Worm (Caenorhabditis elegans) whole organism, L4 larva: ENCODE measurements around the gene C46G7.5.

Experiments used
- D1046.2 ChIP-seq: fragments of 200-800 bp; sonication (Bioruptor generic); IDR thresholded peaks from 2 replicates; pipeline ENCODE4 v1.3.6; 2022; ENCODE audit warnings: missing genetic modification characterization, missing compliant biosample characterization
- F10B5.3 ChIP-seq: sonication (generic microtip); optimal IDR thresholded peaks from 2 replicates; lab custom pipeline; 2016; ENCODE audit warnings: mild to moderate bottlenecking, missing genetic modification characterization, missing compliant biosample characterization
- T20F7.1 ChIP-seq: fragments of 200-800 bp; sonication (Bioruptor generic); optimal IDR thresholded peaks from 2 replicates; lab custom pipeline; 2018; ENCODE audit warnings: mild to moderate bottlenecking, missing genetic modification characterization, missing compliant biosample characterization
- T26A8.4 ChIP-seq: fragments of 200-800 bp; sonication (Bioruptor generic); IDR thresholded peaks from 2 replicates; pipeline ENCODE4 v1.3.6; 2022; ENCODE audit warnings: missing genetic modification characterization, missing compliant biosample characterization
- Y48G9A.11 ChIP-seq: fragments of 200-800 bp; sonication (Bioruptor generic); IDR thresholded peaks from 2 replicates; pipeline ENCODE4 v1.3.6; 2022; ENCODE audit warnings: missing genetic modification reagents, missing genetic modification characterization, missing compliant biosample characterization
- Y5F2A.4 ChIP-seq: fragments of 200-800 bp; sonication (Bioruptor generic); optimal IDR thresholded peaks from 2 replicates; lab custom pipeline; 2018; ENCODE audit warnings: mild to moderate bottlenecking, missing genetic modification characterization, missing compliant biosample characterization
- Y75B8A.6 ChIP-seq: fragments of 200-800 bp; sonication (Bioruptor generic); IDR thresholded peaks from 2 replicates; pipeline ENCODE4 v1.3.6; 2022; ENCODE audit warnings: missing genetic modification reagents, missing genetic modification characterization, missing compliant biosample characterization
- ZK337.2 ChIP-seq: fragments of 200-800 bp; sonication (Bioruptor generic); IDR thresholded peaks from 2 replicates; pipeline ENCODE4 v1.3.6; 2022; ENCODE audit warnings: missing genetic modification reagents, missing genetic modification characterization, missing compliant biosample characterization
- ZK546.5 ChIP-seq, 2 experiments: sonication (generic microtip); optimal IDR thresholded peaks; 2 replicates each; lab custom pipeline; 2017; ENCODE audit warnings: missing biosample characterization in 2 of 2, missing genetic modification characterization in 2 of 2
- arid-1 ChIP-seq: fragments of 200-800 bp; sonication (Bioruptor generic); conservative IDR thresholded peaks from 2 replicates; pipeline ENCODE4 v1.3.6; 2022; ENCODE audit warnings: missing genetic modification reagents, missing genetic modification characterization, missing compliant biosample characterization
- ceh-28 ChIP-seq: fragments of 150-350 bp; optimal IDR thresholded peaks from 2 replicates; lab custom pipeline; 2014; ENCODE audit warnings: missing biosample characterization, missing genetic modification reagents, missing genetic modification characterization
- ceh-32 ChIP-seq: sonication (generic microtip); optimal IDR thresholded peaks from 2 replicates; lab custom pipeline; 2016; ENCODE audit warnings: mild to moderate bottlenecking, missing genetic modification characterization, missing compliant biosample characterization; ENCODE audit not compliant: poor library complexity
- ceh-62 ChIP-seq: sonication (generic microtip); optimal IDR thresholded peaks from 2 replicates; lab custom pipeline; 2017; ENCODE audit warnings: missing biosample characterization, missing genetic modification characterization
- ceh-82 ChIP-seq: sonication (generic microtip); optimal IDR thresholded peaks from 2 replicates; lab custom pipeline; 2017; ENCODE audit warnings: missing biosample characterization, missing genetic modification characterization
- ces-1 ChIP-seq: fragments of 150-350 bp; sonication (generic microtip); optimal IDR thresholded peaks from 4 replicates; lab custom pipeline; 2014; ENCODE audit warnings: missing biosample characterization, missing genetic modification reagents, missing genetic modification characterization
- cey-2 ChIP-seq: sonication (generic microtip); optimal IDR thresholded peaks from 3 replicates; lab custom pipeline; 2017; ENCODE audit warnings: missing genetic modification characterization, mild to moderate bottlenecking, missing compliant biosample characterization, antibody characterized with exemption, borderline replicate concordance; ENCODE audit not compliant: insufficient read depth
- ctbp-1 ChIP-seq: fragments of 200-800 bp; sonication (Bioruptor generic); IDR thresholded peaks from 2 replicates; pipeline ENCODE4 v1.3.6; 2022; ENCODE audit warnings: missing genetic modification reagents, missing genetic modification characterization, missing compliant biosample characterization
- dmd-8 ChIP-seq: fragments of 200-800 bp; sonication (Bioruptor generic); IDR thresholded peaks from 2 replicates; pipeline ENCODE4 v1.3.6; 2022; ENCODE audit warnings: missing genetic modification characterization, missing compliant biosample characterization
- dmd-9 ChIP-seq: fragments of 200-800 bp; sonication (Bioruptor generic); IDR thresholded peaks from 2 replicates; pipeline ENCODE4 v1.3.6; 2022; ENCODE audit warnings: missing genetic modification reagents, missing genetic modification characterization, missing compliant biosample characterization
- dpl-1 ChIP-seq: fragments of 150-350 bp; optimal IDR thresholded peaks from 2 replicates; lab custom pipeline; 2014; ENCODE audit warnings: missing biosample characterization, missing genetic modification reagents, missing genetic modification characterization
- egl-27 ChIP-seq: sonication (generic microtip); optimal IDR thresholded peaks from 3 replicates; lab custom pipeline; 2017; ENCODE audit warnings: missing biosample characterization, missing genetic modification reagents, missing genetic modification characterization
- fkh-10 ChIP-seq: fragments of 150-350 bp; optimal IDR thresholded peaks from 2 replicates; lab custom pipeline; 2014; ENCODE audit warnings: missing biosample characterization, missing genetic modification reagents, missing genetic modification characterization
- hmg-1.1 ChIP-seq: fragments of 200-800 bp; sonication (Bioruptor generic); IDR thresholded peaks from 2 replicates; pipeline ENCODE4 v1.3.6; 2022; ENCODE audit warnings: missing genetic modification reagents, missing genetic modification characterization, missing compliant biosample characterization
- lin-13 ChIP-seq: fragments of 150-350 bp; optimal IDR thresholded peaks from 2 replicates; lab custom pipeline; 2014; ENCODE audit warnings: missing biosample characterization, missing genetic modification reagents, missing genetic modification characterization
- lin-15B ChIP-seq: fragments of 150-350 bp; sonication (generic microtip); optimal IDR thresholded peaks from 3 replicates; lab custom pipeline; 2014; ENCODE audit warnings: missing biosample characterization, missing genetic modification characterization
- lin-39 ChIP-seq: fragments of 150-350 bp; optimal IDR thresholded peaks from 2 replicates; lab custom pipeline; 2014; ENCODE audit warnings: missing biosample characterization, missing genetic modification reagents, missing genetic modification characterization
- madf-5 ChIP-seq, 2 experiments: fragments of 200-800 bp; sonication (Bioruptor generic); IDR thresholded peaks; 2 replicates each; pipeline ENCODE4 v1.3.6; 2022; ENCODE audit warnings: missing compliant biosample characterization in 2 of 2, missing genetic modification characterization in 2 of 2
- mdl-1 ChIP-seq, 2 experiments: fragments of 150-350 bp in 1 of 2; sonication (generic microtip) in 1 of 2; optimal IDR thresholded peaks; 2 replicates each; lab custom pipeline; 2014 to 2017; ENCODE audit warnings: missing biosample characterization in 2 of 2, missing genetic modification characterization in 2 of 2
- nhr-10 ChIP-seq: fragments of 150-350 bp; optimal IDR thresholded peaks from 2 replicates; lab custom pipeline; 2014; ENCODE audit warnings: missing biosample characterization, missing genetic modification characterization
- nhr-111 ChIP-seq: fragments of 200-800 bp; sonication (Bioruptor generic); optimal IDR thresholded peaks from 2 replicates; lab custom pipeline; 2018; ENCODE audit warnings: mild to moderate bottlenecking, missing genetic modification characterization, missing compliant biosample characterization
- nhr-42 ChIP-seq: fragments of 200-800 bp; sonication (Bioruptor generic); IDR thresholded peaks from 2 replicates; pipeline ENCODE4 v1.3.6; 2022; ENCODE audit warnings: missing genetic modification characterization, missing compliant biosample characterization
- php-3 ChIP-seq: fragments of 200-800 bp; sonication (Bioruptor generic); IDR thresholded peaks from 2 replicates; pipeline ENCODE4 v1.3.6; 2022; ENCODE audit warnings: missing genetic modification reagents, missing genetic modification characterization, missing compliant biosample characterization
- pqm-1 ChIP-seq: sonication (generic microtip); optimal IDR thresholded peaks from 2 replicates; lab custom pipeline; 2017; ENCODE audit warnings: missing biosample characterization, missing genetic modification characterization
- saeg-2 ChIP-seq: fragments of 200-800 bp; sonication (Bioruptor generic); IDR thresholded peaks from 2 replicates; pipeline ENCODE4 v1.3.6; 2022; ENCODE audit warnings: missing genetic modification reagents, missing genetic modification characterization, missing compliant biosample characterization
- sdz-12 ChIP-seq: fragments of 200-800 bp; sonication (Bioruptor generic); optimal IDR thresholded peaks from 2 replicates; lab custom pipeline; 2018; ENCODE audit warnings: mild to moderate bottlenecking, missing genetic modification characterization, missing compliant biosample characterization
- set-16 ChIP-seq: fragments of 200-800 bp; sonication (Bioruptor generic); IDR thresholded peaks from 2 replicates; pipeline ENCODE4 v1.3.6; 2022; ENCODE audit warnings: missing genetic modification reagents, missing genetic modification characterization, missing compliant biosample characterization
- snpc-4 ChIP-seq: fragments of 150-350 bp; optimal IDR thresholded peaks from 2 replicates; lab custom pipeline; 2014; ENCODE audit warnings: missing biosample characterization, missing genetic modification characterization
- spr-1 ChIP-seq: sonication (generic microtip); optimal IDR thresholded peaks from 2 replicates; lab custom pipeline; 2016; ENCODE audit warnings: mild to moderate bottlenecking, missing genetic modification characterization, missing compliant biosample characterization
- spr-3 ChIP-seq: fragments of 200-800 bp; sonication (Bioruptor generic); optimal IDR thresholded peaks from 2 replicates; lab custom pipeline; 2018; ENCODE audit warnings: mild to moderate bottlenecking, missing genetic modification characterization, missing compliant biosample characterization
- unc-39 ChIP-seq: sonication (generic microtip); optimal IDR thresholded peaks from 2 replicates; lab custom pipeline; 2017; ENCODE audit warnings: missing biosample characterization, missing genetic modification characterization
- unc-62 ChIP-seq, 3 experiments: fragments of 150-350 bp in 1 of 3; sonication (generic microtip); optimal IDR thresholded peaks in 2 of 3; peaks in 1 of 3; 1 replicate in 1 of 3; 2 replicates in 2 of 3; lab custom pipeline; 2014 to 2017; ENCODE audit warnings: missing biosample characterization in 3 of 3, missing genetic modification characterization in 3 of 3, missing genetic modification reagents in 3 of 3, missing genotype in 1 of 3
- vab-7 ChIP-seq: fragments of 200-800 bp; sonication (Bioruptor generic); IDR thresholded peaks from 2 replicates; pipeline ENCODE4 v1.3.6; 2022; ENCODE audit warnings: missing genetic modification reagents, missing genetic modification characterization, missing compliant biosample characterization
- zag-1 ChIP-seq: fragments of 150-350 bp; optimal IDR thresholded peaks from 2 replicates; lab custom pipeline; 2014; ENCODE audit warnings: missing biosample characterization, missing genetic modification characterization
- zfp-2 ChIP-seq: sonication (generic microtip); optimal IDR thresholded peaks from 2 replicates; lab custom pipeline; 2016; ENCODE audit warnings: mild to moderate bottlenecking, missing genetic modification characterization, missing compliant biosample characterization
- zfp-3 ChIP-seq: fragments of 200-800 bp; sonication (Bioruptor generic); conservative IDR thresholded peaks from 2 replicates; pipeline ENCODE4 v1.3.6; 2022; ENCODE audit warnings: missing genetic modification reagents, missing genetic modification characterization, missing compliant biosample characterization
- zip-11 ChIP-seq: fragments of 200-800 bp; sonication (Bioruptor generic); IDR thresholded peaks from 2 replicates; pipeline ENCODE4 v1.3.6; 2022; ENCODE audit warnings: missing genetic modification characterization, missing compliant biosample characterization
- zip-2 ChIP-seq: fragments of 150-350 bp; optimal IDR thresholded peaks from 2 replicates; lab custom pipeline; 2014; ENCODE audit warnings: missing biosample characterization, missing genetic modification characterization
- ztf-11 ChIP-seq: fragments of 150-350 bp; optimal IDR thresholded peaks from 2 replicates; lab custom pipeline; 2014; ENCODE audit warnings: missing biosample characterization, missing genetic modification characterization
- ztf-7 ChIP-seq: fragments of 150-350 bp; optimal IDR thresholded peaks from 2 replicates; lab custom pipeline; 2014; ENCODE audit warnings: missing biosample characterization, missing genetic modification characterization

C46G7.5 gene

ce11 chrIV:5970526-5970925 is 40.9 kb downstream of the C46G7.5 start:
- TF ChIP-seq lin-39 (tag; lab: Kevin White, UChicago) (no peak), unc-62 (GFP tag; optimal IDR thresholded peaks at IDR 0.05 in 1 of 2; lab: Kevin White, UChicago) (peak in 1 of 2 experiments; percentile 62), unc-62 (tag; optimal IDR thresholded peaks at IDR 0.05; lab: Kevin White, UChicago) (no peak), ZK337.2 (GFP tag; lab: Robert Waterston, UW) (no peak)

ce11 chrIV:5967035-5967499 is 44.4 kb downstream of the C46G7.5 start:
- TF ChIP-seq ceh-62 (tag; lab: Kevin White, UChicago), result no peak
- TF ChIP-seq T26A8.4 (GFP tag; lab: Robert Waterston, UW), result peak; percentile 84
- TF ChIP-seq D1046.2 (GFP tag; lab: Robert Waterston, UW), result no peak
- peak; percentile 51 for TF ChIP-seq fkh-10 (GFP tag; lab: Kevin White, UChicago)
- TF ChIP-seq dmd-8 (GFP tag; lab: Robert Waterston, UW), result peak; percentile 91
- peak; percentile 37 for TF ChIP-seq sdz-12 (GFP tag; lab: Kevin White, UChicago)
- peak; percentile 48 for TF ChIP-seq nhr-10 (tag; lab: Kevin White, UChicago)
- peak; percentile 63 for TF ChIP-seq dpl-1 (GFP tag; lab: Kevin White, UChicago)
- peak; percentile 66 to 73; a peak in 1 of 4 replicates for TF ChIP-seq madf-5 (GFP tag; IDR thresholded peaks at IDR 0.05; lab: Robert Waterston, UW)
- no peak for TF ChIP-seq egl-27
- TF ChIP-seq lin-15B (tag; lab: Kevin White, UChicago), result no peak
- TF ChIP-seq ZK337.2 (GFP tag; lab: Robert Waterston, UW), result 0 out of 2 replicates have a peak, but pooled peaks have one; percentile 58
- peak; percentile 68 for TF ChIP-seq T20F7.1 (GFP tag; lab: Kevin White, UChicago)
- peak; percentile 2 for TF ChIP-seq snpc-4 (tag; lab: Kevin White, UChicago)
- TF ChIP-seq Y75B8A.6 (GFP tag; lab: Robert Waterston, UW), result peak; percentile 86; the same call in 1 of the 2 replicates
- no peak for TF ChIP-seq set-16
- no peak for TF ChIP-seq dmd-9 (GFP tag; lab: Robert Waterston, UW)
- peak; percentile 76 for TF ChIP-seq zfp-2 (tag; lab: Kevin White, UChicago)
- TF ChIP-seq spr-1 (tag; lab: Kevin White, UChicago), result peak; percentile 87
- peak; percentile 88 for TF ChIP-seq ztf-7 (tag; lab: Kevin White, UChicago)
- no peak for TF ChIP-seq ces-1
- peak; percentile 19 for TF ChIP-seq nhr-111 (GFP tag; lab: Kevin White, UChicago)
- no peak for TF ChIP-seq ZK546.5 (tag; optimal IDR thresholded peaks at IDR 0.05; lab: Kevin White, UChicago)
- TF ChIP-seq spr-3 (GFP tag; lab: Kevin White, UChicago), result peak; percentile 80
- TF ChIP-seq F10B5.3 (tag; lab: Kevin White, UChicago), result peak; percentile 47
- TF ChIP-seq lin-13 (GFP tag; lab: Kevin White, UChicago), result peak; percentile 77
- TF ChIP-seq hmg-1.1, result peak; percentile 86
- no peak; the same call in 1 of the 2 replicates for TF ChIP-seq zfp-3 (GFP tag; lab: Robert Waterston, UW)
- TF ChIP-seq php-3 (GFP tag; lab: Robert Waterston, UW), result peak; percentile 87
- peak; percentile 80; the same call in 1 of the 2 replicates for TF ChIP-seq nhr-42 (GFP tag; lab: Robert Waterston, UW)
- no peak; the same call in 1 of the 2 replicates for TF ChIP-seq ctbp-1
- peak; percentile 54 to 81 for TF ChIP-seq mdl-1 (tag; optimal IDR thresholded peaks at IDR 0.05; lab: Kevin White, UChicago)
- peak; percentile 75 for TF ChIP-seq Y5F2A.4 (GFP tag; lab: Kevin White, UChicago)
- no peak for TF ChIP-seq ceh-28 (tag; lab: Kevin White, UChicago)
- 0 out of 2 replicates have a peak, but pooled peaks have one; percentile 69 for TF ChIP-seq saeg-2
- peak; percentile 83 for TF ChIP-seq Y48G9A.11 (GFP tag; lab: Robert Waterston, UW)
- TF ChIP-seq zip-2 (tag; lab: Kevin White, UChicago), result peak; percentile 78
- TF ChIP-seq ceh-82 (tag; lab: Kevin White, UChicago), result no peak
- TF ChIP-seq vab-7 (GFP tag; lab: Robert Waterston, UW), result peak; percentile 95
- TF ChIP-seq cey-2 (tag; lab: Kevin White, UChicago), result peak; percentile 92
- no peak for TF ChIP-seq unc-39 (tag; lab: Kevin White, UChicago)
- no peak for TF ChIP-seq ceh-32 (tag; lab: Kevin White, UChicago)
- no peak for TF ChIP-seq ztf-11 (tag; lab: Kevin White, UChicago)
- TF ChIP-seq zip-11 (GFP tag; lab: Robert Waterston, UW), result no peak
- no peak for TF ChIP-seq zag-1 (tag; lab: Kevin White, UChicago)
- peak; percentile 95 for TF ChIP-seq arid-1 (GFP tag; lab: Robert Waterston, UW)
- TF ChIP-seq pqm-1, result peak; percentile 79
